Fruit fly (Drosophila melanogaster) whole organism, prepupa: ENCODE measurements around the gene CG11912.

ENCODE experiments used
- CG34406 ChIP-seq: fragments of 200-800 bp; sonication (Bioruptor generic); optimal IDR thresholded peaks from 3 replicates; lab custom pipeline; 2016; ENCODE audit warnings: missing biosample characterization, missing genetic modification characterization
- CG8319 ChIP-seq: fragments of 200-800 bp; sonication (Bioruptor generic); optimal IDR thresholded peaks from 3 replicates; lab custom pipeline; 2016; ENCODE audit warnings: missing biosample characterization, missing genetic modification characterization
- Ets21C ChIP-seq: fragments of 200-800 bp; sonication (Bioruptor generic); optimal IDR thresholded peaks from 3 replicates; lab custom pipeline; 2016; ENCODE audit warnings: missing biosample characterization, missing genetic modification characterization
- dsx ChIP-seq: fragments of 200-800 bp; optimal IDR thresholded peaks from 3 replicates; lab custom pipeline; 2019; ENCODE audit warnings: missing biosample characterization, mild to moderate bottlenecking, missing genetic modification characterization, moderate library complexity; ENCODE audit not compliant: poor library complexity, severe bottlenecking

- TF ChIP-seq dsx (GFP tag; lab: Kevin White, UChicago) (no peak), CG34406 (GFP tag; lab: Kevin White, UChicago) (no peak), Ets21C (no peak), CG8319 (no peak)
Observed at dm6 chr2L:321793-322192, 2.7 kb upstream of the CG11912 start, which contains the start of gene CG33127.
